Fruit fly (Drosophila melanogaster): ENCODE measurements around the gene CCDC53.

Gene CCDC53

DNA sequence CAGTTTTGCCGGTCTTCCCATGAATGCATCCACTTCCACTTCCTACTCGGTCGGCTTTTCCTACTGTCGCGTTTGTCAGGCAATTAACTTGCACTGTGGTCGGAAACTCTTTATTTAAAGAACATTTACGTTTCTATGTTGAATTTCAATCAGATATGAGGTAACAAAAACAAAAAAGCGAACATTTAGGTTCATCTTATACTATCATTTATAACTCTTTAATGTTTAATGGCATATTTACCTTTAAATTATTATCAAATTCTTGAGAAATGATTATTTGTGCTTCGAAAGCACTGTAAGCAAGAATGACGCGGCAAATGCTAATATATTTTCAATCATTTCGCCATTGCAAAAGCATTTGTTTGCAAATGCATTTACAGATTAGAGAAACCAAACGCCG lies 7.2 kb upstream of the CCDC53 start:
- peak; percentile 1 for TF ChIP-seq psq (GFP tag; optimal IDR thresholded peaks at IDR 0.05)
- peak in 1 of 2 experiments; percentile 8 for TF ChIP-seq foxo (GFP tag; optimal IDR thresholded peaks at IDR 0.05)
- TF ChIP-seq h (GFP tag; optimal IDR thresholded peaks at IDR 0.05), result peak; percentile 21
- TF ChIP-seq sv (GFP tag; optimal IDR thresholded peaks at IDR 0.05), result no peak
- TF ChIP-seq Hr83 (GFP tag; optimal IDR thresholded peaks at IDR 0.05; ENCODE audit: poor library complexity, severe bottlenecking), result no peak
- peak; percentile 12 for TF ChIP-seq fru (GFP tag; optimal IDR thresholded peaks at IDR 0.05)
- TF ChIP-seq OdsH (GFP tag; optimal IDR thresholded peaks at IDR 0.05), result peak; percentile 10

DNA sequence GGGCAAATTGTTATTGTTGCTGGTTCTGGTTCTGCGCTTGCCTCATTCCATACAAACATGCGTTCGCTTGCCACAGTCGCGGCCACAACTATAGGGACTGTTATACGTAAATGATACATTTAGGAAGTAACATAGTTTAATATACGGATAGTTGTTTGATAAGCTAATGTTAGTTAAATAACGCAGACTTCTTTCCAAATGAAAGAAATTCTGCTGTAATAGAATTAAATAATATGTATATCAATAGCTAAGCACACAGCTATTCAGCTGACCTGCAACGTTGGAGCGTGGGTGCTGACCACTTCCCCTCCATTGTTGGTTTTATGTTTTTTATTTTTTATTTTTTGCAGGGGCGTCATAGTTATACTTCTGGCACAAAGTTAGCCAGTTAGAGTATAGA lies 6.2 kb upstream of the CCDC53 start:
- TF ChIP-seq h (GFP tag; optimal IDR thresholded peaks at IDR 0.05), result peak; percentile 31
- TF ChIP-seq rgr (GFP tag; optimal IDR thresholded peaks at IDR 0.05), result peak; percentile 47
- peak; percentile 18 for TF ChIP-seq br (GFP tag; optimal IDR thresholded peaks at IDR 0.05)
- peak; percentile 43 for TF ChIP-seq fru (GFP tag; optimal IDR thresholded peaks at IDR 0.05)
- peak; percentile 31 for TF ChIP-seq Hnf4 (GFP tag; optimal IDR thresholded peaks at IDR 0.05)
- TF ChIP-seq OdsH (GFP tag; optimal IDR thresholded peaks at IDR 0.05), result no peak
- no peak for TF ChIP-seq CG9705 (GFP tag; optimal IDR thresholded peaks at IDR 0.05)
- TF ChIP-seq foxo (GFP tag; optimal IDR thresholded peaks at IDR 0.05), result peak in 1 of 2 experiments; percentile 41
- peak; percentile 16 for TF ChIP-seq psq (GFP tag; optimal IDR thresholded peaks at IDR 0.05)
- no peak for TF ChIP-seq pan (optimal IDR thresholded peaks at IDR 0.05)
- TF ChIP-seq ey (GFP tag; optimal IDR thresholded peaks at IDR 0.05), result peak; percentile 39

DNA sequence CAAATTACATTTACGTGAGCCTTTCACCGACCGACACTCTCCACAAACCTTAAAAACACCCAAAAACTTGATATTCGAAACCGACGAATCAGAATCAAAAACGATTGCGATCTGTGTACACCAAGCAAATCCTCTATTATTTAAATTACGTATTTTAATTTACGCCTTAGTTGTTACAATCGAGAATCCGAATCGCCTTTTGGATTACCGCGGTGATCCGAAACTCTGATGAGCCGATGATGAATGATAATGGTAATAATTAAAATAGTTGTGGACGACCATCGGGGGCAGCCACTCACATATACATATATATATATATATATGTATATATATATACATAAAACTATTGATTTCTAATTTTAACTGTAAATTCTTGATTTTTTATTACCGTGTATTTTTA lies 1.2 kb upstream of the CCDC53 start, which contains the start of gene CG7367:
Gene CG7367 (minus strand): TSS at position 101 of the 400 bp plus-strand sequence.
- TF ChIP-seq CG9705 (GFP tag; optimal IDR thresholded peaks at IDR 0.05) (no peak), jim (GFP tag; optimal IDR thresholded peaks at IDR 0.05) (no peak), lola (GFP tag; optimal IDR thresholded peaks at IDR 0.05) (no peak), sv (GFP tag; optimal IDR thresholded peaks at IDR 0.05) (no peak), dsf (GFP tag; optimal IDR thresholded peaks at IDR 0.05; ENCODE audit: borderline replicate concordance) (no peak), HLH106 (tag; optimal IDR thresholded peaks at IDR 0.05) (no peak), usp (GFP tag; optimal IDR thresholded peaks at IDR 0.05) (no peak), tai (GFP tag; optimal IDR thresholded peaks at IDR 0.05) (no peak), pan (optimal IDR thresholded peaks at IDR 0.05) (no peak), Abd-B (GFP tag; optimal IDR thresholded peaks at IDR 0.05) (no peak), psq (GFP tag; optimal IDR thresholded peaks at IDR 0.05) (no peak), woc (GFP tag; optimal IDR thresholded peaks at IDR 0.05) (no peak)

DNA sequence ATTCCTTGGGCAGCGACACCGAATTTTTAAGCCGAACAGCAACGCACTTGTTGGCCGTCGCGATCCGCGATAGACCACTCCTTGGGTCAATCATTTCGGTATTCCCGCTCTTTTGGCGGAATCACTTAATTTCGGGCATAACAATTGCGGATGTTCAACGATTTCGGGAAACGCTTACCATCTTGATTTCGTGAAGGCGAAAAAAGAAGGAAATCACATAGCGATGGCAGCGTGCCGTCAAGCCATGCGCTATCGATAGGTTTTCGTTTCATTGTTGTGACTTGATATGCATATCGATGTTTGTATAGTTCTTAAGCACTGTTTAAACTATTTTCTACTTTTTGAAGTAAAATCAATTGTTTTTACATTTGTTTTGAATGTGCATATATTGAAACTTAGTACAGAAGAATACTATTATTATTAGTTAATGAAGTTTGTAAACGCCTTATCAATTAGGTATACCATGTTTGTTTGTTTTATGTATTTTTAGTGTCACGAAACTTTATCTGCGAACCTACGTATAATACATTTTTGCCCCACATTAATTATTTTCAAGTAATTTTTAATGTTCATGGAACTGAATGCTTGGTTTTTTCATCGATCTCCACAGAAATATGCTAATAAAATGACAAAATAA lies 1.9 kb downstream of the CCDC53 start, which contains the start of gene RpL36A:
Gene RpL36A (minus strand): TSS at position 265 of the 637 bp plus-strand sequence.
- TF ChIP-seq psq (GFP tag; optimal IDR thresholded peaks at IDR 0.05) (peak; percentile 1), Hr83 (GFP tag; optimal IDR thresholded peaks at IDR 0.05; ENCODE audit: poor library complexity, severe bottlenecking) (no peak), CrebA (GFP tag; optimal IDR thresholded peaks at IDR 0.05; ENCODE audit: borderline replicate concordance) (no peak), usp (GFP tag; optimal IDR thresholded peaks at IDR 0.05) (no peak), Hnf4 (GFP tag; optimal IDR thresholded peaks at IDR 0.05) (no peak), dsf (GFP tag; optimal IDR thresholded peaks at IDR 0.05; ENCODE audit: borderline replicate concordance) (no peak), pan (optimal IDR thresholded peaks at IDR 0.05) (no peak), Sp1 (GFP tag; optimal IDR thresholded peaks at IDR 0.05) (peak; percentile 67), CG9705 (GFP tag; optimal IDR thresholded peaks at IDR 0.05) (peak; percentile 25), Abd-B (GFP tag; optimal IDR thresholded peaks at IDR 0.05) (no peak), Dfd (GFP tag; optimal IDR thresholded peaks at IDR 0.05) (no peak), sage (GFP tag; optimal IDR thresholded peaks at IDR 0.05) (no peak), CG32264 (GFP tag; optimal IDR thresholded peaks at IDR 0.05) (no peak), h (GFP tag; optimal IDR thresholded peaks at IDR 0.05) (peak; percentile 50), sv (GFP tag; optimal IDR thresholded peaks at IDR 0.05) (peak; percentile 16), N (GFP tag; optimal IDR thresholded peaks at IDR 0.05) (no peak), Jra (GFP tag; optimal IDR thresholded peaks at IDR 0.05) (no peak), lola (GFP tag; optimal IDR thresholded peaks at IDR 0.05) (no peak), Hr78 (GFP tag; optimal IDR thresholded peaks at IDR 0.05) (no peak), HLH106 (tag; optimal IDR thresholded peaks at IDR 0.05) (peak; percentile 17), Vsx2 (GFP tag; optimal IDR thresholded peaks at IDR 0.05; ENCODE audit: partially characterized antibody) (no peak), fru (GFP tag; optimal IDR thresholded peaks at IDR 0.05) (no peak), br (GFP tag; optimal IDR thresholded peaks at IDR 0.05) (no peak), Mio (GFP tag; optimal IDR thresholded peaks at IDR 0.05) (no peak), dmrt93B (GFP tag; optimal IDR thresholded peaks at IDR 0.05) (no peak), OdsH (GFP tag; optimal IDR thresholded peaks at IDR 0.05) (peak; percentile 35), foxo (GFP tag; optimal IDR thresholded peaks at IDR 0.05) (peak in 1 of 2 experiments; percentile 45), Dif (GFP tag; optimal IDR thresholded peaks at IDR 0.05; ENCODE audit: partially characterized antibody) (no peak), Rel (GFP tag; optimal IDR thresholded peaks at IDR 0.05) (no peak), Rel (tag; optimal IDR thresholded peaks at IDR 0.05) (peak; percentile 50), Myc (optimal IDR thresholded peaks at IDR 0.05) (no peak), jim (GFP tag; optimal IDR thresholded peaks at IDR 0.05) (no peak), tai (GFP tag; optimal IDR thresholded peaks at IDR 0.05) (no peak), GATAd (GFP tag; optimal IDR thresholded peaks at IDR 0.05) (no peak), ey (GFP tag; optimal IDR thresholded peaks at IDR 0.05) (no peak), dl (GFP tag; optimal IDR thresholded peaks at IDR 0.05; ENCODE audit: insufficient read depth in 1 of 2, partially characterized antibody in 2 of 2) (no peak), rgr (GFP tag; optimal IDR thresholded peaks at IDR 0.05) (no peak), woc (GFP tag; optimal IDR thresholded peaks at IDR 0.05) (no peak), brk (GFP tag; optimal IDR thresholded peaks at IDR 0.05) (no peak)
